Worm (Caenorhabditis elegans): ENCODE data around the gene ragc-1.

DNA sequence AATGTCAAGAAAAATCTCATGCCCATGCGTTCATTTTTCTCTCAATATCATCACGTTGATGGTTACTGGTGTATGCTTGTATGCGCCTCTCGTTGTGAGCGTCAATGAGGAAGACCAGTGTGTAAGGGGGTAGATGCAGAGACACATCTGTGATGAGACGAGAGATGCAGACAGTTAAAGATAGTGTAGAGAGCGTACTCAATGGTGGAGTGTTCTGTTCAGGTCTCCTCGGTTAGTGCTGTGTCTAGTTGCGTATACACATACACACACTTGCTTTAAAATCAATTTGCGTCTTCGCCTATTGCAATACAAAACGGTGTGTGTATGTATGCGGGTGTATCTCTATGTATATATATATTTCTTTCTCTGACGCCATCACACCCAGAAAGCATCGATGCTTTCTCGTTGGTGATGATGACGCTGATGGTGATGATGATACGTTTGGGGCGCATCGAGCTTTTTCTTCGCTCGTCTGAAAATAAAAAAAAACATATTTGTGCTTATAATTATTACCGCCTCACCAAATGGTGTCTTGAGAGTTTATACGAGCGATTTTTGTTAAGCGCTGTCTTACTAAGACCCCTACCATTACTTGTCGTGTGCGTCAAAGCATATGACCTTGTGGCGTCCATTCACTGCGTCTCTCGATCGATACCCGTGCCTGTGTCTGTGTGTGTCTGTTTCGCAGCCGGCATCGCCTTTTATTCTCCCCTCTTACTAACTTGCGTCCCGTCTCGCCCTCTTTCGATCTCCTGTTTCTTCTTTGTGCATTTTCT, 11.1 kb downstream of the ragc-1 start, which contains the start of gene F40F11.3:
- no peak for TF ChIP-seq ztf-16 (tag; optimal IDR thresholded peaks at IDR 0.05)
- TF ChIP-seq rnt-1 (tag; optimal IDR thresholded peaks at IDR 0.05) = no peak
- TF ChIP-seq C38D4.7 (GFP tag; optimal IDR thresholded peaks at IDR 0.05) = no peak
- TF ChIP-seq nfya-1 (tag; optimal IDR thresholded peaks at IDR 0.05) = peak; percentile 88
- TF ChIP-seq ceh-9 (tag; optimal IDR thresholded peaks at IDR 0.05) = no peak

Measured in whole organism, late embryonic.